Worm (Caenorhabditis elegans) whole organism, early embryonic: ENCODE data around the gene pad-2.

ENCODE experiments used
- F13C5.2 ChIP-seq: sonication (generic microtip); optimal IDR thresholded peaks from 2 replicates; lab custom pipeline; 2017; ENCODE audit warnings: mild to moderate bottlenecking, missing genetic modification characterization, inconsistent platforms, missing compliant biosample characterization
- ama-1 ChIP-seq: fragments of 150-350 bp; optimal IDR thresholded peaks from 2 replicates; lab custom pipeline; 2014

ce11 chrIII:10314234-10314633 lies 35.3 kb downstream of the pad-2 start:
- no peak for TF ChIP-seq ama-1 (lab: Kevin White, UChicago)
- no peak for TF ChIP-seq F13C5.2
